Fruit fly (Drosophila melanogaster): Measurements from ENCODE around the gene Ank2.

DNA sequence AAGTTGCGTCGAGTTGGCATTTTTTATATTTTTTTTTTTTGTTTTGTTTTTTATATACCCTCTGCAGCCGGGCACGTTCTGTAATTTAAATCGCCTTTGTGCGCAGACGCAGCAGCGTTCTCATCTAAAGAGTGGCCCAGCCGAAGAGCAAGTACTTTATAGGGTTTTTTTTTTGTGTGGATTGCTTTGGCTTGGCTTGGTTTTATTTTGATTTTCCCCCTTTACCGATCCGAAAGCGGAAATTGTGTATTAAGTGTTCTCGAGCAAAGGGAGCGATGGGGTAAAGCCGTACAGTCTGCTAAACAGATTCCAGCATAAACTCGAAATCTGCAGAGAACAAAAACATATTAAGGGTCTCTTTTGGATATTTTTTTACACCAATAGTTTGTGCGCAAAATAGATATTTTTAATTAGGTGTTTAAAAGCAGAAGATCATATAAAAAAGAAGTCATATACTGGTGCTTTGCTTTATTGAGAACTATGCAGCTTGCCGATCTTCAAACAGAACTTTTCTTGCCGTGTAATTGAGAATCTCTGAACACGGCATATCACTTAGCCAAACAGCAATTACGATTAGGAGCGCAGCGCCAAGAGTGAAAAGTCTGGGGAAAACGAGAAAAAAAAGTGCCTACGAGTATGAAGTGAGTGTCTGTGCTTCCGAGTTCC is 111.7 kb downstream of the Ank2 start:
- TF ChIP-seq fd96Ca (GFP tag; IDR thresholded peaks at IDR 0.05) (no peak), CG14655 (GFP tag; optimal IDR thresholded peaks at IDR 0.05) (peak; percentile 44), CG8301 (tag; optimal IDR thresholded peaks at IDR 0.05) (peak; percentile 27), CG8159 (tag; optimal IDR thresholded peaks at IDR 0.05) (peak; percentile 50), Pif1A (GFP tag; optimal IDR thresholded peaks at IDR 0.05) (peak; percentile 21), CG34367 (tag; optimal IDR thresholded peaks at IDR 0.05) (no peak), rn (GFP tag; IDR thresholded peaks at IDR 0.05) (no peak), EcR (GFP tag; optimal IDR thresholded peaks at IDR 0.05) (no peak), CG13204 (GFP tag; optimal IDR thresholded peaks at IDR 0.05) (peak; percentile 21), gl (tag; optimal IDR thresholded peaks at IDR 0.05) (peak; percentile 12), CG12605 (GFP tag; IDR thresholded peaks at IDR 0.05) (no peak)
